Worm (Caenorhabditis elegans) whole organism, L2 larva: ENCODE results near the gene adk-1.

ENCODE experiments used
- C34F6.9 ChIP-seq: fragments of 150-350 bp; optimal IDR thresholded peaks from 2 replicates; lab custom pipeline; 2014; ENCODE audit warnings: missing biosample characterization, missing genetic modification characterization
- F13H6.1 ChIP-seq: sonication (generic microtip); optimal IDR thresholded peaks from 2 replicates; lab custom pipeline; 2016; ENCODE audit warnings: missing genetic modification characterization, missing compliant biosample characterization
- Y55F3AM.14 ChIP-seq: fragments of 200-800 bp; sonication (Bioruptor generic); optimal IDR thresholded peaks from 2 replicates; lab custom pipeline; 2018; ENCODE audit warnings: mild to moderate bottlenecking, missing genetic modification characterization, missing compliant biosample characterization
- ZK546.5 ChIP-seq: sonication (generic microtip); optimal IDR thresholded peaks from 2 replicates; lab custom pipeline; 2017; ENCODE audit warnings: missing biosample characterization, missing genetic modification characterization
- alr-1 ChIP-seq: fragments of 150-350 bp; optimal IDR thresholded peaks from 2 replicates; lab custom pipeline; 2014; ENCODE audit warnings: missing biosample characterization, missing genetic modification characterization
- aly-2 ChIP-seq: fragments of 150-350 bp; optimal IDR thresholded peaks from 2 replicates; lab custom pipeline; 2014; ENCODE audit warnings: missing biosample characterization, missing genetic modification characterization
- ama-1 ChIP-seq: fragments of 150-350 bp; optimal IDR thresholded peaks from 2 replicates; lab custom pipeline; 2018; ENCODE audit warnings: inconsistent platforms
- blmp-1 ChIP-seq: sonication (generic microtip); optimal IDR thresholded peaks from 2 replicates; lab custom pipeline; 2017; ENCODE audit warnings: missing genetic modification characterization, mild to moderate bottlenecking, missing compliant biosample characterization, antibody characterized with exemption, moderate library complexity; ENCODE audit not compliant: insufficient read depth
- ceh-82 ChIP-seq: fragments of 150-350 bp; optimal IDR thresholded peaks from 2 replicates; lab custom pipeline; 2014; ENCODE audit warnings: missing biosample characterization, missing genetic modification characterization
- crh-2 ChIP-seq: sonication (generic microtip); optimal IDR thresholded peaks from 2 replicates; lab custom pipeline; 2017; ENCODE audit warnings: missing biosample characterization, missing genetic modification characterization
- dmd-4 ChIP-seq: sonication (generic microtip); optimal IDR thresholded peaks from 2 replicates; lab custom pipeline; 2017; ENCODE audit warnings: missing biosample characterization, missing genetic modification characterization
- egl-27 ChIP-seq: sonication (generic microtip); optimal IDR thresholded peaks from 3 replicates; lab custom pipeline; 2017; ENCODE audit warnings: missing biosample characterization, missing genetic modification reagents, missing genetic modification characterization
- elt-1 ChIP-seq: fragments of 150-350 bp; optimal IDR thresholded peaks from 2 replicates; lab custom pipeline; 2014; ENCODE audit warnings: missing biosample characterization, missing genetic modification characterization
- elt-3 ChIP-seq: sonication (generic microtip); optimal IDR thresholded peaks from 2 replicates; lab custom pipeline; 2017; ENCODE audit warnings: missing biosample characterization, missing genetic modification characterization
- fos-1 ChIP-seq: fragments of 150-350 bp; optimal IDR thresholded peaks from 2 replicates; lab custom pipeline; 2014; ENCODE audit warnings: missing biosample characterization, missing genetic modification characterization
- gmeb-1 ChIP-seq: fragments of 150-350 bp; optimal IDR thresholded peaks from 2 replicates; lab custom pipeline; 2014; ENCODE audit warnings: missing biosample characterization, missing genetic modification characterization
- lin-11 ChIP-seq: fragments of 150-350 bp; sonication (generic microtip); optimal IDR thresholded peaks from 2 replicates; lab custom pipeline; 2014; ENCODE audit warnings: missing biosample characterization, missing genetic modification characterization, inconsistent platforms, mixed read lengths
- lin-13 ChIP-seq: fragments of 150-350 bp; optimal IDR thresholded peaks from 2 replicates; lab custom pipeline; 2014; ENCODE audit warnings: missing biosample characterization, missing genetic modification reagents, missing genetic modification characterization
- lsy-2 ChIP-seq, 2 experiments: fragments of 150-350 bp in 1 of 2; sonication (generic microtip) in 1 of 2; optimal IDR thresholded peaks; 2 replicates each; lab custom pipeline; 2014 to 2017; ENCODE audit warnings: missing biosample characterization in 2 of 2, missing genetic modification characterization in 2 of 2
- mab-5 ChIP-seq: fragments of 150-350 bp; optimal IDR thresholded peaks from 2 replicates; lab custom pipeline; 2014; ENCODE audit warnings: missing biosample characterization, missing genetic modification characterization
- mbf-1 ChIP-seq: sonication (generic microtip); optimal IDR thresholded peaks from 2 replicates; lab custom pipeline; 2017; ENCODE audit warnings: missing biosample characterization, missing genetic modification characterization
- mdl-1 ChIP-seq, 2 experiments: fragments of 150-350 bp in 1 of 2; sonication (generic microtip) in 1 of 2; optimal IDR thresholded peaks; 2 replicates each; lab custom pipeline; 2017; ENCODE audit warnings: missing biosample characterization in 2 of 2, missing genetic modification characterization in 2 of 2
- nhr-10 ChIP-seq: sonication (generic microtip); optimal IDR thresholded peaks from 2 replicates; lab custom pipeline; 2017; ENCODE audit warnings: missing biosample characterization, missing genetic modification characterization
- nhr-11 ChIP-seq: fragments of 150-350 bp; optimal IDR thresholded peaks from 2 replicates; lab custom pipeline; 2014; ENCODE audit warnings: missing biosample characterization, missing genetic modification characterization
- nhr-12 ChIP-seq: fragments of 150-350 bp; optimal IDR thresholded peaks from 2 replicates; lab custom pipeline; 2014; ENCODE audit warnings: missing biosample characterization, missing genetic modification characterization
- nhr-129 ChIP-seq: fragments of 150-350 bp; optimal IDR thresholded peaks from 2 replicates; lab custom pipeline; 2014; ENCODE audit warnings: missing biosample characterization, missing genetic modification characterization
- nhr-21 ChIP-seq: fragments of 150-350 bp; optimal IDR thresholded peaks from 2 replicates; lab custom pipeline; 2014; ENCODE audit warnings: missing biosample characterization, missing genetic modification characterization
- nhr-237 ChIP-seq: fragments of 150-350 bp; optimal IDR thresholded peaks from 2 replicates; lab custom pipeline; 2014; ENCODE audit warnings: missing biosample characterization, missing genetic modification characterization
- nhr-25 ChIP-seq: fragments of 150-350 bp; sonication (generic microtip); optimal IDR thresholded peaks from 3 replicates; lab custom pipeline; 2014; ENCODE audit warnings: missing biosample characterization, missing genetic modification characterization
- nhr-77 ChIP-seq: fragments of 150-350 bp; optimal IDR thresholded peaks from 2 replicates; lab custom pipeline; 2014; ENCODE audit warnings: missing biosample characterization, missing genetic modification characterization
- peb-1 ChIP-seq: fragments of 150-350 bp; optimal IDR thresholded peaks from 2 replicates; lab custom pipeline; 2014; ENCODE audit warnings: missing biosample characterization, missing genetic modification characterization
- sem-4 ChIP-seq: fragments of 150-350 bp; optimal IDR thresholded peaks from 2 replicates; lab custom pipeline; 2014; ENCODE audit warnings: missing biosample characterization, missing genetic modification reagents, missing genetic modification characterization
- skn-1 ChIP-seq: sonication (generic microtip); optimal IDR thresholded peaks from 2 replicates; lab custom pipeline; 2017; ENCODE audit warnings: missing biosample characterization, missing genetic modification characterization
- sma-3 ChIP-seq: sonication (generic microtip); optimal IDR thresholded peaks from 2 replicates; lab custom pipeline; 2016; ENCODE audit warnings: missing genetic modification reagents, missing genetic modification characterization, missing compliant biosample characterization
- sma-9 ChIP-seq, 2 experiments: fragments of 150-350 bp in 1 of 2; sonication (generic microtip) in 1 of 2; optimal IDR thresholded peaks; 2 replicates each; lab custom pipeline; 2014 to 2016; ENCODE audit warnings: missing genetic modification characterization in 2 of 2, mild to moderate bottlenecking in 1 of 2, missing biosample characterization in 1 of 2, missing compliant biosample characterization in 1 of 2, missing genetic modification reagents in 1 of 2, moderate library complexity in 1 of 2
- unc-39 ChIP-seq: fragments of 150-350 bp; optimal IDR thresholded peaks from 2 replicates; lab custom pipeline; 2014; ENCODE audit warnings: missing biosample characterization, missing genetic modification characterization
- unc-55 ChIP-seq: fragments of 150-350 bp; sonication (generic microtip); optimal IDR thresholded peaks from 3 replicates; lab custom pipeline; 2014; ENCODE audit warnings: missing biosample characterization, missing genetic modification reagents, missing genetic modification characterization
- unc-62 ChIP-seq: fragments of 150-350 bp; optimal IDR thresholded peaks from 2 replicates; lab custom pipeline; 2014; ENCODE audit warnings: missing biosample characterization, missing genetic modification reagents, missing genetic modification characterization
- zag-1 ChIP-seq: fragments of 150-350 bp; optimal IDR thresholded peaks from 2 replicates; lab custom pipeline; 2014; ENCODE audit warnings: missing biosample characterization, missing genetic modification characterization
- ztf-1 ChIP-seq: fragments of 200-800 bp; sonication (Bioruptor generic); conservative IDR thresholded peaks from 2 replicates; pipeline ENCODE4 v1.3.6; 2022; ENCODE audit warnings: missing genetic modification characterization, missing compliant biosample characterization
- ztf-4 ChIP-seq: fragments of 150-350 bp; optimal IDR thresholded peaks from 2 replicates; lab custom pipeline; 2014; ENCODE audit warnings: missing biosample characterization, missing genetic modification characterization

adk-1 gene

ce11 chrIV:11179123-11179740 lies 31.4 kb downstream of the adk-1 start, which contains the start of gene cpt-2 (continued):
- TF ChIP-seq blmp-1 = peak; percentile 46
- TF ChIP-seq lsy-2 (tag; optimal IDR thresholded peaks at IDR 0.05; lab: Kevin White, UChicago) = peak; percentile 88 to 92
- peak; percentile 88 for TF ChIP-seq C34F6.9
- peak; percentile 81 for TF ChIP-seq sma-3 (GFP tag; lab: Kevin White, UChicago)
- peak; percentile 37 for TF ChIP-seq ZK546.5 (tag; lab: Kevin White, UChicago)
- TF ChIP-seq lin-11 (tag; lab: Kevin White, UChicago) = peak; percentile 46
- TF ChIP-seq ama-1 (lab: Kevin White, UChicago) = peak; percentile 50
- TF ChIP-seq, all 48 proteins: peak for 28; not testable (repeated sequence) for 20

ce11 chrIV:11178495-11178894 lies 32.1 kb downstream of the adk-1 start, which contains the start of gene C08F8.9:
Gene C08F8.9, minus strand, starts transcription at chrIV:11178595.
- TF ChIP-seq nhr-12 (tag; lab: Kevin White, UChicago) (no peak), unc-39 (tag; lab: Kevin White, UChicago) (no peak), nhr-237 (tag; lab: Kevin White, UChicago) (no peak), mbf-1 (tag; lab: Kevin White, UChicago) (no peak), elt-1 (tag; lab: Kevin White, UChicago) (no peak), elt-3 (tag; lab: Kevin White, UChicago) (no peak), mab-5 (no peak), unc-62 (no peak), sma-9 (GFP tag; optimal IDR thresholded peaks at IDR 0.05; lab: Kevin White, UChicago) (no peak), sma-9 (tag; optimal IDR thresholded peaks at IDR 0.05; lab: Kevin White, UChicago) (no peak), ceh-82 (tag; lab: Kevin White, UChicago) (no peak), nhr-77 (tag; lab: Kevin White, UChicago) (no peak), zag-1 (tag; lab: Kevin White, UChicago) (no peak)

ce11 chrIV:11176967-11177366 lies 33.7 kb downstream of the adk-1 start, which contains the start of gene rap-3:
Gene rap-3, plus strand, starts transcription at chrIV:11177267.
- no peak for TF ChIP-seq lin-11 (tag; lab: Kevin White, UChicago)
- TF ChIP-seq egl-27 (tag; lab: Kevin White, UChicago) = no peak
- TF ChIP-seq lin-13 (GFP tag; lab: Kevin White, UChicago) = no peak
- TF ChIP-seq F13H6.1 (tag; lab: Kevin White, UChicago) = no peak
- TF ChIP-seq nhr-129 (tag; lab: Kevin White, UChicago) = no peak
- no peak for TF ChIP-seq unc-55 (GFP tag; lab: Kevin White, UChicago)
- no peak for TF ChIP-seq unc-39 (tag; lab: Kevin White, UChicago)
- no peak for TF ChIP-seq gmeb-1 (tag; lab: Kevin White, UChicago)
- no peak for TF ChIP-seq nhr-11 (tag; lab: Kevin White, UChicago)
- TF ChIP-seq alr-1 = no peak
- no peak for TF ChIP-seq peb-1 (tag; lab: Kevin White, UChicago)
- TF ChIP-seq sem-4 (tag; lab: Kevin White, UChicago) = no peak
- TF ChIP-seq crh-2 = no peak
- TF ChIP-seq sma-9 (GFP tag; optimal IDR thresholded peaks at IDR 0.05; lab: Kevin White, UChicago) = no peak
- no peak for TF ChIP-seq sma-9 (tag; optimal IDR thresholded peaks at IDR 0.05; lab: Kevin White, UChicago)
- no peak for TF ChIP-seq mbf-1 (tag; lab: Kevin White, UChicago)
- no peak for TF ChIP-seq unc-62
- TF ChIP-seq nhr-12 (tag; lab: Kevin White, UChicago) = no peak
- TF ChIP-seq nhr-237 (tag; lab: Kevin White, UChicago) = no peak
- no peak for TF ChIP-seq skn-1 (tag; lab: Kevin White, UChicago)
- TF ChIP-seq, all 48 proteins: peak for 0

- peak; percentile 1 for TF ChIP-seq fos-1 (tag; lab: Kevin White, UChicago)
- TF ChIP-seq egl-27 (tag; lab: Kevin White, UChicago) = no peak
- no peak for TF ChIP-seq nhr-11 (tag; lab: Kevin White, UChicago)
- TF ChIP-seq sma-3 (GFP tag; lab: Kevin White, UChicago) = peak; percentile 29
These were observed 35.9 kb downstream of the adk-1 start for ce11 chrIV:11174772-11175171.

- TF ChIP-seq nhr-11 (tag; lab: Kevin White, UChicago) (no peak), dmd-4 (no peak), nhr-10 (tag; lab: Kevin White, UChicago) (no peak), gmeb-1 (tag; lab: Kevin White, UChicago) (no peak), crh-2 (no peak), ceh-82 (tag; lab: Kevin White, UChicago) (no peak), unc-55 (GFP tag; lab: Kevin White, UChicago) (no peak), Y55F3AM.14 (GFP tag; lab: Kevin White, UChicago) (no peak), nhr-25 (tag; lab: Kevin White, UChicago) (no peak), aly-2 (tag; lab: Kevin White, UChicago) (no peak), elt-1 (tag; lab: Kevin White, UChicago) (no peak), ztf-4 (tag; lab: Kevin White, UChicago) (no peak), elt-3 (tag; lab: Kevin White, UChicago) (no peak), mbf-1 (tag; lab: Kevin White, UChicago) (no peak), F13H6.1 (tag; lab: Kevin White, UChicago) (no peak), C34F6.9 (no peak), mdl-1 (tag; optimal IDR thresholded peaks at IDR 0.05; lab: Kevin White, UChicago) (no peak), ztf-1 (GFP tag; lab: Robert Waterston, UW) (no peak), nhr-21 (tag; lab: Kevin White, UChicago) (no peak)
These were observed 41.0 kb downstream of the adk-1 start, which contains the start of gene nhr-67 for ce11 chrIV:11169652-11170051. Gene nhr-67, plus strand, starts transcription at chrIV:11169748.
